Worm (Caenorhabditis elegans) whole organism, L1 larva: ENCODE results near the gene sre-4.
A peak's percentile ranks its signal among the peaks of the same experiment; 100 is the strongest.
"Not testable (repeated sequence)": the region's sequence is repeated elsewhere in the genome, so short reads cannot be mapped to it uniquely, and the experiment has no call there.

ENCODE experiments used
- C04F5.9 ChIP-seq: sonication (generic microtip); optimal IDR thresholded peaks from 2 replicates; lab custom pipeline; 2016; ENCODE audit warnings: missing genetic modification characterization, missing compliant biosample characterization
- C34B4.2 ChIP-seq: sonication (generic microtip); optimal IDR thresholded peaks from 2 replicates; lab custom pipeline; 2017; ENCODE audit warnings: mild to moderate bottlenecking, missing genetic modification characterization, missing compliant biosample characterization
- alr-1 ChIP-seq: fragments of 200-800 bp; sonication (Bioruptor generic); optimal IDR thresholded peaks from 2 replicates; lab custom pipeline; 2018; ENCODE audit warnings: borderline replicate concordance, mild to moderate bottlenecking, missing genetic modification characterization, missing compliant biosample characterization
- blmp-1 ChIP-seq: fragments of 150-350 bp; optimal IDR thresholded peaks from 2 replicates; lab custom pipeline; 2014; ENCODE audit warnings: missing biosample characterization, missing genetic modification characterization
- ceh-82 ChIP-seq, 3 experiments: fragments of 150-350 bp in 1 of 3; sonication (generic microtip) in 2 of 3; optimal IDR thresholded peaks; 2 replicates each; lab custom pipeline; 2014 to 2017; ENCODE audit warnings: missing biosample characterization in 3 of 3, missing genetic modification characterization in 3 of 3
- dpl-1 ChIP-seq, 3 experiments: fragments of 150-350 bp in 2 of 3; sonication (generic microtip) in 1 of 3; optimal IDR thresholded peaks; 2 replicates each; lab custom pipeline; 2014 to 2017; ENCODE audit warnings: missing biosample characterization in 3 of 3, missing genetic modification characterization in 3 of 3, missing genetic modification reagents in 3 of 3
- dsc-1 ChIP-seq: sonication (generic microtip); optimal IDR thresholded peaks from 2 replicates; lab custom pipeline; 2016; ENCODE audit warnings: mild to moderate bottlenecking, missing genetic modification characterization, missing compliant biosample characterization
- efl-1 ChIP-seq, 4 experiments: fragments of 150-350 bp; optimal IDR thresholded peaks in 3 of 4; peaks in 1 of 4; 1 replicate in 1 of 4; 2 replicates in 3 of 4; lab custom pipeline; 2014; ENCODE audit warnings: missing biosample characterization in 2 of 4, missing genetic modification characterization in 2 of 4, missing genetic modification reagents in 2 of 4
- efl-3 ChIP-seq: fragments of 200-800 bp; sonication (Bioruptor generic); optimal IDR thresholded peaks from 2 replicates; lab custom pipeline; 2018; ENCODE audit warnings: mild to moderate bottlenecking, missing genetic modification characterization, missing compliant biosample characterization
- egl-27 ChIP-seq, 2 experiments: fragments of 150-350 bp in 1 of 2; sonication (generic microtip); optimal IDR thresholded peaks; 3 replicates each; lab custom pipeline; 2017 to 2018; ENCODE audit warnings: missing biosample characterization in 2 of 2, missing genetic modification characterization in 2 of 2, missing genetic modification reagents in 2 of 2
- elt-3 ChIP-seq, 6 experiments: fragments of 150-350 bp in 1 of 6; sonication (generic microtip); optimal IDR thresholded peaks; 2 replicates each; lab custom pipeline; 2017 to 2018; ENCODE audit warnings: missing biosample characterization in 6 of 6, missing genetic modification characterization in 6 of 6, inconsistent platforms in 1 of 6
- fkh-4 ChIP-seq: sonication (generic microtip); optimal IDR thresholded peaks from 2 replicates; lab custom pipeline; 2016; ENCODE audit warnings: missing compliant biosample characterization, missing genetic modification characterization, borderline replicate concordance
- fkh-8 ChIP-seq: sonication (generic microtip); optimal IDR thresholded peaks from 2 replicates; lab custom pipeline; 2016; ENCODE audit warnings: mild to moderate bottlenecking, missing genetic modification characterization, missing compliant biosample characterization
- fos-1 ChIP-seq: fragments of 150-350 bp; optimal IDR thresholded peaks from 2 replicates; lab custom pipeline; 2014; ENCODE audit warnings: missing biosample characterization, missing genetic modification characterization
- hlh-4 ChIP-seq: sonication (generic microtip); optimal IDR thresholded peaks from 2 replicates; lab custom pipeline; 2016; ENCODE audit warnings: mild to moderate bottlenecking, missing genetic modification characterization, missing compliant biosample characterization
- hpl-2 ChIP-seq: fragments of 150-350 bp; optimal IDR thresholded peaks from 2 replicates; lab custom pipeline; 2014; ENCODE audit warnings: missing biosample characterization, missing genetic modification reagents, missing genetic modification characterization
- isw-1 ChIP-seq: fragments of 200-800 bp; sonication (Bioruptor generic); IDR thresholded peaks from 2 replicates; pipeline ENCODE4 v1.3.6; 2022; ENCODE audit warnings: missing genetic modification characterization, missing compliant biosample characterization
- lin-13 ChIP-seq: fragments of 150-350 bp; optimal IDR thresholded peaks from 2 replicates; lab custom pipeline; 2014; ENCODE audit warnings: missing biosample characterization, missing genetic modification reagents, missing genetic modification characterization
- lin-14 ChIP-seq: fragments of 200-800 bp; sonication (Bioruptor generic); optimal IDR thresholded peaks from 2 replicates; lab custom pipeline; 2018; ENCODE audit warnings: mild to moderate bottlenecking, missing genetic modification characterization, moderate library complexity, missing compliant biosample characterization
- lir-3 ChIP-seq: sonication (generic microtip); optimal IDR thresholded peaks from 2 replicates; lab custom pipeline; 2016; ENCODE audit warnings: mild to moderate bottlenecking, missing genetic modification characterization, moderate library complexity, missing compliant biosample characterization; ENCODE audit not compliant: poor library complexity
- mdl-1 ChIP-seq, 2 experiments: fragments of 150-350 bp; optimal IDR thresholded peaks; 2 replicates each; lab custom pipeline; 2014 to 2017; ENCODE audit warnings: missing biosample characterization in 2 of 2, missing genetic modification characterization in 2 of 2, inconsistent platforms in 1 of 2
- mef-2 ChIP-seq: fragments of 150-350 bp; optimal IDR thresholded peaks from 2 replicates; lab custom pipeline; 2014; ENCODE audit warnings: missing biosample characterization, missing genetic modification characterization
- mep-1 ChIP-seq: fragments of 150-350 bp; optimal IDR thresholded peaks from 2 replicates; lab custom pipeline; 2014; ENCODE audit warnings: missing biosample characterization, missing genetic modification characterization
- nhr-28 ChIP-seq: fragments of 150-350 bp; optimal IDR thresholded peaks from 2 replicates; lab custom pipeline; 2014; ENCODE audit warnings: missing biosample characterization, missing genetic modification characterization
- nhr-47 ChIP-seq: sonication (generic microtip); optimal IDR thresholded peaks from 2 replicates; lab custom pipeline; 2016; ENCODE audit warnings: mild to moderate bottlenecking, missing genetic modification characterization, moderate library complexity, missing compliant biosample characterization
- nhr-71 ChIP-seq: sonication (generic microtip); optimal IDR thresholded peaks from 2 replicates; lab custom pipeline; 2016; ENCODE audit warnings: mild to moderate bottlenecking, missing genetic modification characterization, moderate library complexity, missing compliant biosample characterization
- nhr-76 ChIP-seq: sonication (generic microtip); optimal IDR thresholded peaks from 2 replicates; lab custom pipeline; 2017; ENCODE audit warnings: missing biosample characterization, missing genetic modification characterization
- nhr-84 ChIP-seq: sonication (generic microtip); optimal IDR thresholded peaks from 2 replicates; lab custom pipeline; 2017; ENCODE audit warnings: missing biosample characterization, missing genetic modification characterization
- nhr-85 ChIP-seq: sonication (generic microtip); peaks from one replicate; lab custom pipeline; 2016; ENCODE audit warnings: missing genetic modification characterization, inconsistent platforms, missing compliant biosample characterization
- pag-3 ChIP-seq: sonication (generic microtip); optimal IDR thresholded peaks from 2 replicates; lab custom pipeline; 2017; ENCODE audit warnings: missing genetic modification characterization, mild to moderate bottlenecking, missing compliant biosample characterization, antibody characterized with exemption, borderline replicate concordance; ENCODE audit not compliant: insufficient read depth
- pqm-1 ChIP-seq: sonication (generic microtip); optimal IDR thresholded peaks from 3 replicates; lab custom pipeline; 2017; ENCODE audit warnings: missing biosample characterization, missing genetic modification characterization
- skn-1 ChIP-seq: fragments of 150-350 bp; optimal IDR thresholded peaks from 2 replicates; lab custom pipeline; 2014; ENCODE audit warnings: missing biosample characterization, missing genetic modification characterization
- snpc-4 ChIP-seq: fragments of 150-350 bp; optimal IDR thresholded peaks from 2 replicates; lab custom pipeline; 2014; ENCODE audit warnings: missing biosample characterization, missing genetic modification characterization
- sox-4 ChIP-seq: sonication (generic microtip); optimal IDR thresholded peaks from 2 replicates; lab custom pipeline; 2016; ENCODE audit warnings: missing genetic modification characterization, missing compliant biosample characterization
- sptf-1 ChIP-seq: fragments of 150-350 bp; optimal IDR thresholded peaks from 2 replicates; lab custom pipeline; 2014; ENCODE audit warnings: missing biosample characterization, missing genetic modification characterization
- tbx-2 ChIP-seq: sonication (generic microtip); optimal IDR thresholded peaks from 2 replicates; lab custom pipeline; 2016; ENCODE audit warnings: missing genetic modification characterization, missing compliant biosample characterization
- tlp-1 ChIP-seq: fragments of 150-350 bp; optimal IDR thresholded peaks from 2 replicates; lab custom pipeline; 2014; ENCODE audit warnings: missing biosample characterization, missing genetic modification characterization
- unc-86 ChIP-seq: sonication (generic microtip); optimal IDR thresholded peaks from 2 replicates; lab custom pipeline; 2016; ENCODE audit warnings: missing genetic modification characterization, missing compliant biosample characterization
- unc-98 ChIP-seq: fragments of 200-800 bp; sonication (Bioruptor generic); IDR thresholded peaks from 2 replicates; pipeline ENCODE4 v1.3.6; 2022; ENCODE audit warnings: missing genetic modification characterization, missing compliant biosample characterization
- vab-15 ChIP-seq: sonication (generic microtip); optimal IDR thresholded peaks from 2 replicates; lab custom pipeline; 2017; ENCODE audit warnings: missing genotype, mild to moderate bottlenecking, missing genetic modification characterization, missing compliant biosample characterization
- zag-1 ChIP-seq: fragments of 150-350 bp; optimal IDR thresholded peaks from 2 replicates; lab custom pipeline; 2014; ENCODE audit warnings: missing biosample characterization, missing genetic modification characterization
- ztf-4 ChIP-seq: fragments of 150-350 bp; optimal IDR thresholded peaks from 2 replicates; lab custom pipeline; 2014; ENCODE audit warnings: missing biosample characterization, missing genetic modification characterization

The sre-4 gene

ce11 chrIV:9740851-9741549 is 43.6 kb downstream of the sre-4 start, which contains the start of gene gln-6:
gln-6 (minus strand) TSS chrIV:9740901.
- peak in 1 of 2 experiments; percentile 8 for TF ChIP-seq efl-1 (optimal IDR thresholded peaks at IDR 0.05; lab: Kevin White, UChicago)
- not testable (repeated sequence) for TF ChIP-seq efl-1 (GFP tag; optimal IDR thresholded peaks at IDR 0.05 in 1 of 2; lab: Kevin White, UChicago)

ce11 chrIV:9739001-9739400 is 45.6 kb downstream of the sre-4 start:
- no peak for TF ChIP-seq dsc-1 (tag; lab: Kevin White, UChicago)
- TF ChIP-seq sox-4 (tag; lab: Kevin White, UChicago): no peak
- TF ChIP-seq blmp-1 (tag; lab: Kevin White, UChicago): no peak
- no peak for TF ChIP-seq efl-3
- no peak for TF ChIP-seq nhr-28 (tag; lab: Kevin White, UChicago)
- TF ChIP-seq nhr-85 (tag; lab: Kevin White, UChicago): no peak

- TF ChIP-seq alr-1 (tag; lab: Kevin White, UChicago) (no peak), pag-3 (tag; lab: Kevin White, UChicago) (no peak), tbx-2 (tag; lab: Kevin White, UChicago) (no peak), hlh-4 (tag; lab: Kevin White, UChicago) (no peak), nhr-71 (tag; lab: Kevin White, UChicago) (no peak), mef-2 (tag; lab: Kevin White, UChicago) (no peak), skn-1 (tag; lab: Kevin White, UChicago) (no peak), elt-3 (tag; optimal IDR thresholded peaks at IDR 0.05; lab: Kevin White, UChicago) (no peak), efl-3 (no peak)
Observed at ce11 chrIV:9738194-9738593, 46.4 kb downstream of the sre-4 start, which contains the start of gene C28D4.10. C28D4.10 (plus strand) TSS chrIV:9738494.

DNA sequence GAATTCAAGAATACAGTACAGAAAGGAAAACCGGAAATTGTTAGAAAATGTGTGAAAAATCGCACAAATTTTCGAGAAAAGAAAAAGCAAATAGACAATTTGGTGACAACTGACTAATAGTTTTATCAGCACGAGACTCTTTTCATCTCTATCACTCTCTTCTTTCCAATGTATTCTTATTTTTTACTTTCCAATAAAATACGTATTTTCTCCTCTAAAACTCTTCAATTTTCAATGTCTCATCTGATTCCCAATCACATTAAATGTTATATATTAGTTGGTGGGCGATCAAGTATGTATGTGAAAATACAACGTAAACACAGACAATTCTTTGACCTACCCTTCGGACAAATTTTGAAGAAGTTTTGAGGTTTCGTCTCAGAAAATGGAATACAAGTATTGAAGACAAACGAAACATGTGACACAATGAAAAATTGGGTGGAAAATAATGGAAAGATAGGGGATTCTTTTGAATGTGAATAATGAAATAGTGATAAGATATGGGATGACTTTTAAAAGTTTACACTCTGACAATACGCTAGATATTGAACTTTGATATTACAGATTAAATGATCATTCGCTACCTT is 47.3 kb downstream of the sre-4 start, which contains the start of gene cka-1:
Gene cka-1 (minus strand): TSS at position 418 of the 587 bp plus-strand sequence.
- TF ChIP-seq tlp-1 (tag; lab: Kevin White, UChicago): no peak
- TF ChIP-seq mep-1 (tag; lab: Kevin White, UChicago): no peak
- no peak for TF ChIP-seq pqm-1
- no peak for TF ChIP-seq dsc-1 (tag; lab: Kevin White, UChicago)
- peak; percentile 67 for TF ChIP-seq vab-15
- peak in 1 of 6 experiments; percentile 48 for TF ChIP-seq elt-3 (tag; optimal IDR thresholded peaks at IDR 0.05; lab: Kevin White, UChicago)
- TF ChIP-seq nhr-76 (tag; lab: Kevin White, UChicago): no peak
- no peak for TF ChIP-seq skn-1 (tag; lab: Kevin White, UChicago)
- peak in 1 of 2 experiments; percentile 6 for TF ChIP-seq efl-1 (optimal IDR thresholded peaks at IDR 0.05; lab: Kevin White, UChicago)
- peak in 1 of 2 experiments; percentile 89 for TF ChIP-seq efl-1 (GFP tag; optimal IDR thresholded peaks at IDR 0.05 in 1 of 2; lab: Kevin White, UChicago)
- TF ChIP-seq lir-3: no peak
- TF ChIP-seq ztf-4 (tag; lab: Kevin White, UChicago): no peak
- TF ChIP-seq hpl-2 (GFP tag; lab: Kevin White, UChicago): no peak
- TF ChIP-seq isw-1 (GFP tag; lab: Robert Waterston, UW): no peak
- peak; percentile 63 for TF ChIP-seq nhr-71 (tag; lab: Kevin White, UChicago)
- no peak for TF ChIP-seq nhr-47 (tag; lab: Kevin White, UChicago)
- no peak for TF ChIP-seq fos-1 (tag; lab: Kevin White, UChicago)
- no peak for TF ChIP-seq hlh-4 (tag; lab: Kevin White, UChicago)
- peak; percentile 71 for TF ChIP-seq lin-14 (GFP tag; lab: Kevin White, UChicago)
- no peak for TF ChIP-seq efl-3
- no peak for TF ChIP-seq mdl-1 (tag; optimal IDR thresholded peaks at IDR 0.05; lab: Kevin White, UChicago)
- no peak for TF ChIP-seq nhr-28 (tag; lab: Kevin White, UChicago)
- TF ChIP-seq nhr-84: no peak
- TF ChIP-seq lin-13 (GFP tag; lab: Kevin White, UChicago): no peak
- TF ChIP-seq snpc-4: no peak
- no peak for TF ChIP-seq unc-98 (GFP tag; lab: Robert Waterston, UW)
- TF ChIP-seq zag-1 (tag; lab: Kevin White, UChicago): no peak
- TF ChIP-seq fkh-4: no peak
- no peak for TF ChIP-seq C04F5.9 (tag; lab: Kevin White, UChicago)
- no peak for TF ChIP-seq C34B4.2 (tag; lab: Kevin White, UChicago)
- no peak for TF ChIP-seq fkh-8 (tag; lab: Kevin White, UChicago)
- no peak for TF ChIP-seq ceh-82 (tag; optimal IDR thresholded peaks at IDR 0.05; lab: Kevin White, UChicago)
- TF ChIP-seq unc-86 (tag; lab: Kevin White, UChicago): no peak
- TF ChIP-seq egl-27 (tag; optimal IDR thresholded peaks at IDR 0.05; lab: Kevin White, UChicago): no peak
- no peak for TF ChIP-seq sptf-1 (tag; lab: Kevin White, UChicago)
- TF ChIP-seq dpl-1 (GFP tag; optimal IDR thresholded peaks at IDR 0.05; lab: Kevin White, UChicago): no peak
